Worm (Caenorhabditis elegans): ENCODE measurements around the gene abcf-1.

DNA sequence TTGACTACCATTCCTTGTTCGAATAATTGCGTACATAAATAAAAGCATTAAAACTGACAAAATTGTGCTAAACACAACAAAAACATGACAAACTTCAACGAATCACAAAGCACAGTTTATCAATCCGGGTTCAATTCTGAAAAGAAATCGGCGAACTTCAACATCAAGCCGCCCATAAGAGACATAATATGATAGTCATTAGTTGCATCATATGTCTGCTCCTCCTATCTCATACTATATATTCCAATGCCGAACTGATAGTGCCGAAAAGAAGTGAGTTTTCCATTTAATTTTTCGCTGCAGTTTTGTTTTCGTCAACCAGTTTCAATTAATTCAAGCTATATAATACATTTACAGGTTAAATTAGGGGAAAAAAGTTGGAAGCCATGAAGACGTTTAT, 21.5 kb downstream of the abcf-1 start, which contains the start of gene hrg-7:
- TF ChIP-seq efl-1 (GFP tag; optimal IDR thresholded peaks at IDR 0.05) (no peak), lin-54 (GFP tag; optimal IDR thresholded peaks at IDR 0.05) (no peak), ets-4 (GFP tag; optimal IDR thresholded peaks at IDR 0.05) (no peak), snpc-4 (GFP tag; optimal IDR thresholded peaks at IDR 0.05) (no peak), snpc-4 (tag; optimal IDR thresholded peaks at IDR 0.05) (no peak), unc-62 (GFP tag; optimal IDR thresholded peaks at IDR 0.05) (no peak), nfyb-1 (GFP tag; IDR thresholded peaks at IDR 0.05) (no peak), mel-28 (tag; optimal IDR thresholded peaks at IDR 0.05; ENCODE audit: borderline replicate concordance) (no peak), lin-26 (GFP tag; IDR thresholded peaks at IDR 0.05) (no peak), lin-35 (GFP tag; optimal IDR thresholded peaks at IDR 0.05) (no peak), F57A8.1 (GFP tag; optimal IDR thresholded peaks at IDR 0.05) (no peak), hlh-12 (tag; optimal IDR thresholded peaks at IDR 0.05) (no peak)
